Worm (Caenorhabditis elegans) whole organism, L2 larva: ENCODE measurements around the gene aars-1.

Source experiments
- C34F6.9 ChIP-seq: fragments of 150-350 bp; optimal IDR thresholded peaks from 2 replicates; lab custom pipeline; 2014; ENCODE audit warnings: missing biosample characterization, missing genetic modification characterization
- F13H6.1 ChIP-seq: sonication (generic microtip); optimal IDR thresholded peaks from 2 replicates; lab custom pipeline; 2016; ENCODE audit warnings: missing genetic modification characterization, missing compliant biosample characterization
- alr-1 ChIP-seq: fragments of 150-350 bp; optimal IDR thresholded peaks from 2 replicates; lab custom pipeline; 2014; ENCODE audit warnings: missing biosample characterization, missing genetic modification characterization
- aly-2 ChIP-seq: fragments of 150-350 bp; optimal IDR thresholded peaks from 2 replicates; lab custom pipeline; 2014; ENCODE audit warnings: missing biosample characterization, missing genetic modification characterization
- blmp-1 ChIP-seq: sonication (generic microtip); optimal IDR thresholded peaks from 2 replicates; lab custom pipeline; 2017; ENCODE audit warnings: missing genetic modification characterization, mild to moderate bottlenecking, missing compliant biosample characterization, antibody characterized with exemption, moderate library complexity; ENCODE audit not compliant: insufficient read depth
- ceh-82 ChIP-seq: fragments of 150-350 bp; optimal IDR thresholded peaks from 2 replicates; lab custom pipeline; 2014; ENCODE audit warnings: missing biosample characterization, missing genetic modification characterization
- crh-2 ChIP-seq: sonication (generic microtip); optimal IDR thresholded peaks from 2 replicates; lab custom pipeline; 2017; ENCODE audit warnings: missing biosample characterization, missing genetic modification characterization
- dmd-4 ChIP-seq: sonication (generic microtip); optimal IDR thresholded peaks from 2 replicates; lab custom pipeline; 2017; ENCODE audit warnings: missing biosample characterization, missing genetic modification characterization
- egl-27 ChIP-seq: sonication (generic microtip); optimal IDR thresholded peaks from 3 replicates; lab custom pipeline; 2017; ENCODE audit warnings: missing biosample characterization, missing genetic modification reagents, missing genetic modification characterization
- elt-3 ChIP-seq: sonication (generic microtip); optimal IDR thresholded peaks from 2 replicates; lab custom pipeline; 2017; ENCODE audit warnings: missing biosample characterization, missing genetic modification characterization
- fos-1 ChIP-seq: fragments of 150-350 bp; optimal IDR thresholded peaks from 2 replicates; lab custom pipeline; 2014; ENCODE audit warnings: missing biosample characterization, missing genetic modification characterization
- gmeb-1 ChIP-seq: fragments of 150-350 bp; optimal IDR thresholded peaks from 2 replicates; lab custom pipeline; 2014; ENCODE audit warnings: missing biosample characterization, missing genetic modification characterization
- lin-39 ChIP-seq: fragments of 150-350 bp; optimal IDR thresholded peaks from 2 replicates; lab custom pipeline; 2014; ENCODE audit warnings: missing biosample characterization, missing genetic modification reagents, missing genetic modification characterization
- lsy-2 ChIP-seq, 2 experiments: fragments of 150-350 bp in 1 of 2; sonication (generic microtip) in 1 of 2; optimal IDR thresholded peaks; 2 replicates each; lab custom pipeline; 2014 to 2017; ENCODE audit warnings: missing biosample characterization in 2 of 2, missing genetic modification characterization in 2 of 2
- mab-5 ChIP-seq: fragments of 150-350 bp; optimal IDR thresholded peaks from 2 replicates; lab custom pipeline; 2014; ENCODE audit warnings: missing biosample characterization, missing genetic modification characterization
- mdl-1 ChIP-seq, 2 experiments: fragments of 150-350 bp in 1 of 2; sonication (generic microtip) in 1 of 2; optimal IDR thresholded peaks; 2 replicates each; lab custom pipeline; 2017; ENCODE audit warnings: missing biosample characterization in 2 of 2, missing genetic modification characterization in 2 of 2
- nhr-10 ChIP-seq: sonication (generic microtip); optimal IDR thresholded peaks from 2 replicates; lab custom pipeline; 2017; ENCODE audit warnings: missing biosample characterization, missing genetic modification characterization
- nhr-129 ChIP-seq: fragments of 150-350 bp; optimal IDR thresholded peaks from 2 replicates; lab custom pipeline; 2014; ENCODE audit warnings: missing biosample characterization, missing genetic modification characterization
- nhr-21 ChIP-seq: fragments of 150-350 bp; optimal IDR thresholded peaks from 2 replicates; lab custom pipeline; 2014; ENCODE audit warnings: missing biosample characterization, missing genetic modification characterization
- nhr-25 ChIP-seq: fragments of 150-350 bp; sonication (generic microtip); optimal IDR thresholded peaks from 3 replicates; lab custom pipeline; 2014; ENCODE audit warnings: missing biosample characterization, missing genetic modification characterization
- nhr-6 ChIP-seq: fragments of 150-350 bp; optimal IDR thresholded peaks from 2 replicates; lab custom pipeline; 2014; ENCODE audit warnings: missing biosample characterization, missing genetic modification characterization
- nhr-77 ChIP-seq: fragments of 150-350 bp; optimal IDR thresholded peaks from 2 replicates; lab custom pipeline; 2014; ENCODE audit warnings: missing biosample characterization, missing genetic modification characterization
- peb-1 ChIP-seq: fragments of 150-350 bp; optimal IDR thresholded peaks from 2 replicates; lab custom pipeline; 2014; ENCODE audit warnings: missing biosample characterization, missing genetic modification characterization
- sem-4 ChIP-seq: fragments of 150-350 bp; optimal IDR thresholded peaks from 2 replicates; lab custom pipeline; 2014; ENCODE audit warnings: missing biosample characterization, missing genetic modification reagents, missing genetic modification characterization
- skn-1 ChIP-seq: sonication (generic microtip); optimal IDR thresholded peaks from 2 replicates; lab custom pipeline; 2017; ENCODE audit warnings: missing biosample characterization, missing genetic modification characterization
- sma-3 ChIP-seq: sonication (generic microtip); optimal IDR thresholded peaks from 2 replicates; lab custom pipeline; 2016; ENCODE audit warnings: missing genetic modification reagents, missing genetic modification characterization, missing compliant biosample characterization
- sma-9 ChIP-seq, 2 experiments: fragments of 150-350 bp in 1 of 2; sonication (generic microtip) in 1 of 2; optimal IDR thresholded peaks; 2 replicates each; lab custom pipeline; 2014 to 2016; ENCODE audit warnings: missing genetic modification characterization in 2 of 2, mild to moderate bottlenecking in 1 of 2, missing biosample characterization in 1 of 2, missing compliant biosample characterization in 1 of 2, missing genetic modification reagents in 1 of 2, moderate library complexity in 1 of 2
- unc-39 ChIP-seq: fragments of 150-350 bp; optimal IDR thresholded peaks from 2 replicates; lab custom pipeline; 2014; ENCODE audit warnings: missing biosample characterization, missing genetic modification characterization
- unc-55 ChIP-seq: fragments of 150-350 bp; sonication (generic microtip); optimal IDR thresholded peaks from 3 replicates; lab custom pipeline; 2014; ENCODE audit warnings: missing biosample characterization, missing genetic modification reagents, missing genetic modification characterization
- unc-62 ChIP-seq: fragments of 150-350 bp; optimal IDR thresholded peaks from 2 replicates; lab custom pipeline; 2014; ENCODE audit warnings: missing biosample characterization, missing genetic modification reagents, missing genetic modification characterization
- zag-1 ChIP-seq: fragments of 150-350 bp; optimal IDR thresholded peaks from 2 replicates; lab custom pipeline; 2014; ENCODE audit warnings: missing biosample characterization, missing genetic modification characterization
- ztf-1 ChIP-seq: fragments of 200-800 bp; sonication (Bioruptor generic); conservative IDR thresholded peaks from 2 replicates; pipeline ENCODE4 v1.3.6; 2022; ENCODE audit warnings: missing genetic modification characterization, missing compliant biosample characterization
- ztf-11 ChIP-seq: sonication (generic microtip); optimal IDR thresholded peaks from 2 replicates; lab custom pipeline; 2017; ENCODE audit warnings: missing biosample characterization, missing genetic modification characterization
- ztf-4 ChIP-seq: fragments of 150-350 bp; optimal IDR thresholded peaks from 2 replicates; lab custom pipeline; 2014; ENCODE audit warnings: missing biosample characterization, missing genetic modification characterization

aars-1 gene

ce11 chrII:11473525-11474181, 9.4 kb upstream of the aars-1 start, which contains the start of the genes metl-1 and W02B12.11 (continued):
- peak; percentile 68 for TF ChIP-seq blmp-1
- peak; percentile 89 for TF ChIP-seq F13H6.1 (tag; lab: Kevin White, UChicago)
- no peak for TF ChIP-seq dmd-4 (tag; lab: Kevin White, UChicago)
- TF ChIP-seq unc-62 (GFP tag; lab: Kevin White, UChicago): no peak
- peak; percentile 50 for TF ChIP-seq fos-1 (tag; lab: Kevin White, UChicago)
- peak; percentile 90 for TF ChIP-seq C34F6.9 (tag; lab: Kevin White, UChicago)
- TF ChIP-seq elt-3 (tag; lab: Kevin White, UChicago): no peak
- TF ChIP-seq nhr-77 (tag; lab: Kevin White, UChicago): no peak
- no peak for TF ChIP-seq peb-1 (tag; lab: Kevin White, UChicago)
- peak; percentile 84 to 92 for TF ChIP-seq lsy-2 (tag; optimal IDR thresholded peaks at IDR 0.05; lab: Kevin White, UChicago)
- peak; percentile 32 for TF ChIP-seq egl-27 (tag; lab: Kevin White, UChicago)
- TF ChIP-seq nhr-25 (tag; lab: Kevin White, UChicago): peak; percentile 87
- TF ChIP-seq mab-5 (tag; lab: Kevin White, UChicago): peak; percentile 68

- TF ChIP-seq ztf-4: no peak
- no peak for TF ChIP-seq dmd-4 (tag; lab: Kevin White, UChicago)
- TF ChIP-seq mdl-1 (tag; optimal IDR thresholded peaks at IDR 0.05; lab: Kevin White, UChicago): peak in 1 of 2 experiments; percentile 55
- peak; percentile 21 for TF ChIP-seq sem-4 (tag; lab: Kevin White, UChicago)
- TF ChIP-seq unc-55 (GFP tag; lab: Kevin White, UChicago): no peak
- TF ChIP-seq peb-1 (tag; lab: Kevin White, UChicago): no peak
- no peak for TF ChIP-seq ztf-1 (GFP tag; lab: Robert Waterston, UW)
- TF ChIP-seq gmeb-1: peak; percentile 25
- TF ChIP-seq ceh-82: no peak
- TF ChIP-seq skn-1 (tag; lab: Kevin White, UChicago): no peak
- TF ChIP-seq aly-2: no peak
- peak; percentile 79 for TF ChIP-seq nhr-21 (tag; lab: Kevin White, UChicago)
- TF ChIP-seq ztf-11: no peak
- TF ChIP-seq C34F6.9 (tag; lab: Kevin White, UChicago): peak; percentile 21
- peak; percentile 62 for TF ChIP-seq nhr-25 (tag; lab: Kevin White, UChicago)
- TF ChIP-seq fos-1 (tag; lab: Kevin White, UChicago): peak; percentile 81
- TF ChIP-seq crh-2 (tag; lab: Kevin White, UChicago): peak; percentile 42
- TF ChIP-seq nhr-77 (tag; lab: Kevin White, UChicago): no peak
- TF ChIP-seq sma-9 (GFP tag; optimal IDR thresholded peaks at IDR 0.05; lab: Kevin White, UChicago): peak; percentile 80
- TF ChIP-seq sma-9 (tag; optimal IDR thresholded peaks at IDR 0.05; lab: Kevin White, UChicago): no peak
- TF ChIP-seq mab-5 (tag; lab: Kevin White, UChicago): no peak
- TF ChIP-seq blmp-1: peak; percentile 95
- peak in 1 of 2 experiments; percentile 23 for TF ChIP-seq lsy-2 (tag; optimal IDR thresholded peaks at IDR 0.05; lab: Kevin White, UChicago)
- peak; percentile 53 for TF ChIP-seq sma-3 (GFP tag; lab: Kevin White, UChicago)
- TF ChIP-seq nhr-10 (tag; lab: Kevin White, UChicago): no peak
- TF ChIP-seq nhr-129 (tag; lab: Kevin White, UChicago): peak; percentile 36
- no peak for TF ChIP-seq zag-1 (tag; lab: Kevin White, UChicago)
- no peak for TF ChIP-seq F13H6.1 (tag; lab: Kevin White, UChicago)
- no peak for TF ChIP-seq unc-39 (tag; lab: Kevin White, UChicago)
- no peak for TF ChIP-seq alr-1 (tag; lab: Kevin White, UChicago)
Observed at ce11 chrII:11472542-11472941, 8.2 kb upstream of the aars-1 start.

- TF ChIP-seq gmeb-1 (no peak), nhr-25 (tag; lab: Kevin White, UChicago) (no peak), elt-3 (tag; lab: Kevin White, UChicago) (no peak), nhr-77 (tag; lab: Kevin White, UChicago) (no peak), egl-27 (tag; lab: Kevin White, UChicago) (no peak), nhr-6 (tag; lab: Kevin White, UChicago) (no peak), sma-9 (GFP tag; optimal IDR thresholded peaks at IDR 0.05; lab: Kevin White, UChicago) (no peak), sma-9 (tag; optimal IDR thresholded peaks at IDR 0.05; lab: Kevin White, UChicago) (no peak), alr-1 (tag; lab: Kevin White, UChicago) (no peak), lin-39 (no peak)
- TF ChIP-seq, all 48 proteins: peak for 0
Observed at ce11 chrII:11471916-11472315, 7.6 kb upstream of the aars-1 start, which contains the start of gene mfn-1. TSS of gene mfn-1 (minus strand) at chrII:11472016.
